Worm (Caenorhabditis elegans) whole organism, L4/young adult: ENCODE measurements around the gene F31E3.6.

Experiments
- W03F9.2 ChIP-seq: fragments of 150-350 bp; optimal IDR thresholded peaks from 2 replicates; lab custom pipeline; 2014; ENCODE audit warnings: missing biosample characterization, missing genetic modification characterization
- dao-5 ChIP-seq: sonication (generic microtip); optimal IDR thresholded peaks from 2 replicates; lab custom pipeline; 2016; ENCODE audit warnings: missing genotype, missing genetic modification characterization, moderate library complexity, missing compliant biosample characterization
- him-1 ChIP-seq: sonication (generic microtip); optimal IDR thresholded peaks from 2 replicates; lab custom pipeline; 2016; ENCODE audit warnings: missing genotype, missing genetic modification reagents, missing genetic modification characterization, missing compliant biosample characterization

ce11 chrIII:6945319-6945718 lies 36.6 kb upstream of the F31E3.6 start:
- no peak for TF ChIP-seq him-1 (tag; lab: Kevin White, UChicago)
- TF ChIP-seq dao-5: no peak
- no peak for TF ChIP-seq W03F9.2 (tag; lab: Kevin White, UChicago)
